Worm (Caenorhabditis elegans): Measurements from ENCODE around the gene F19G12.3.

F19G12.3 gene

ce11 chrX:1445696-1446095 lies 21.1 kb downstream of the F19G12.3 start (continued):
- TF ChIP-seq ces-1 (GFP tag; optimal IDR thresholded peaks at IDR 0.05) (no peak), unc-130 (tag; optimal IDR thresholded peaks at IDR 0.05) (no peak), nhr-85 (tag) (peak; percentile 75), ztf-4 (tag; optimal IDR thresholded peaks at IDR 0.05) (peak; percentile 25), nhr-76 (tag; optimal IDR thresholded peaks at IDR 0.05) (no peak), nhr-19 (GFP tag; conservative IDR thresholded peaks at IDR 0.05) (peak; percentile 33; the same call in 1 of the 2 replicates), lin-35 (GFP tag; optimal IDR thresholded peaks at IDR 0.05) (no peak), Y116A8C.19 (tag; optimal IDR thresholded peaks at IDR 0.05; ENCODE audit: borderline replicate concordance) (no peak), snu-23 (GFP tag; optimal IDR thresholded peaks at IDR 0.05) (peak; percentile 12), unc-98 (GFP tag; IDR thresholded peaks at IDR 0.05) (no peak), mep-1 (tag; optimal IDR thresholded peaks at IDR 0.05) (no peak), nhr-11 (tag; optimal IDR thresholded peaks at IDR 0.05) (no peak), sup-37 (GFP tag; optimal IDR thresholded peaks at IDR 0.05) (no peak), ceh-8 (GFP tag; optimal IDR thresholded peaks at IDR 0.05) (no peak), ceh-82 (tag; optimal IDR thresholded peaks at IDR 0.05) (no peak)

ce11 chrX:1446593-1447141 lies 22.1 kb downstream of the F19G12.3 start, which contains the start of gene zfp-3:
TSS of gene zfp-3 (minus strand) at chrX:1446643.
- TF ChIP-seq pag-3 (tag; optimal IDR thresholded peaks at IDR 0.05; ENCODE audit: borderline replicate concordance, insufficient read depth) = no peak
- no peak for TF ChIP-seq nhr-28 (tag; optimal IDR thresholded peaks at IDR 0.05)
- peak; percentile 3 for TF ChIP-seq hlh-4 (tag; optimal IDR thresholded peaks at IDR 0.05)
- TF ChIP-seq nhr-77 (tag; optimal IDR thresholded peaks at IDR 0.05) = peak; percentile 95
- TF ChIP-seq ceh-8 (GFP tag; optimal IDR thresholded peaks at IDR 0.05) = peak; percentile 88
- TF ChIP-seq sox-4 (tag; optimal IDR thresholded peaks at IDR 0.05) = peak; percentile 85
- TF ChIP-seq snpc-4 (tag; optimal IDR thresholded peaks at IDR 0.05) = peak; percentile 84
- peak; percentile 72 to 77 (median 73) for TF ChIP-seq dpl-1 (GFP tag; optimal IDR thresholded peaks at IDR 0.05)
- peak; percentile 95 for TF ChIP-seq dsc-1 (tag; optimal IDR thresholded peaks at IDR 0.05)
- TF ChIP-seq hlh-17 (GFP tag; optimal IDR thresholded peaks at IDR 0.05; ENCODE audit: borderline replicate concordance) = no peak
- no peak for TF ChIP-seq ets-5 (GFP tag; IDR thresholded peaks at IDR 0.05)
- no peak for TF ChIP-seq sptf-1 (tag; optimal IDR thresholded peaks at IDR 0.05)
- TF ChIP-seq mep-1 (tag; optimal IDR thresholded peaks at IDR 0.05) = peak; percentile 95
- peak; percentile 97 for TF ChIP-seq nhr-85 (tag)
- peak; percentile 87 to 98 for TF ChIP-seq mdl-1 (tag; optimal IDR thresholded peaks at IDR 0.05)
- peak; percentile 97 for TF ChIP-seq ztf-4 (tag; optimal IDR thresholded peaks at IDR 0.05)
- peak; percentile 98 for TF ChIP-seq swsn-7 (tag; optimal IDR thresholded peaks at IDR 0.05)
- TF ChIP-seq lir-3 (tag; optimal IDR thresholded peaks at IDR 0.05; ENCODE audit: poor library complexity) = peak; percentile 89
- TF ChIP-seq C04F5.9 (tag; optimal IDR thresholded peaks at IDR 0.05) = peak; percentile 72
- peak; percentile 89 to 93 for TF ChIP-seq lsy-2 (tag; optimal IDR thresholded peaks at IDR 0.05)
- TF ChIP-seq C16A3.4 (tag; optimal IDR thresholded peaks at IDR 0.05) = peak; percentile 92
- peak; percentile 98 for TF ChIP-seq fkh-8 (tag; optimal IDR thresholded peaks at IDR 0.05)
- TF ChIP-seq C34B4.2 (tag; optimal IDR thresholded peaks at IDR 0.05) = no peak
- no peak for TF ChIP-seq unc-30 (tag; optimal IDR thresholded peaks at IDR 0.05)
- TF ChIP-seq grh-1 (GFP tag; IDR thresholded peaks at IDR 0.05) = peak; percentile 91
- TF ChIP-seq rnt-1 (tag; optimal IDR thresholded peaks at IDR 0.05) = peak; percentile 95
- TF ChIP-seq pax-3 (tag; optimal IDR thresholded peaks at IDR 0.05) = peak; percentile 92
- peak; percentile 78 for TF ChIP-seq mef-2 (tag; optimal IDR thresholded peaks at IDR 0.05)
- TF ChIP-seq efl-3 (GFP tag; optimal IDR thresholded peaks at IDR 0.05) = no peak
- TF ChIP-seq zag-1 (tag; optimal IDR thresholded peaks at IDR 0.05) = peak; percentile 42
- peak; percentile 96 for TF ChIP-seq F16B12.6 (tag; optimal IDR thresholded peaks at IDR 0.05)
- peak; percentile 98 for TF ChIP-seq tbx-2 (tag; optimal IDR thresholded peaks at IDR 0.05)
- peak; percentile 96 for TF ChIP-seq xbp-1 (tag; optimal IDR thresholded peaks at IDR 0.05)
- peak; percentile 89 for TF ChIP-seq zip-4 (GFP tag; optimal IDR thresholded peaks at IDR 0.05)
- TF ChIP-seq alr-1 (tag; optimal IDR thresholded peaks at IDR 0.05; ENCODE audit: borderline replicate concordance) = no peak
- TF ChIP-seq lin-35 (GFP tag; optimal IDR thresholded peaks at IDR 0.05) = peak; percentile 86 to 90
- TF ChIP-seq irx-1 (tag; optimal IDR thresholded peaks at IDR 0.05) = peak; percentile 88
- peak; percentile 89 for TF ChIP-seq aly-2 (tag; optimal IDR thresholded peaks at IDR 0.05)
- TF ChIP-seq nhr-76 (tag; optimal IDR thresholded peaks at IDR 0.05) = no peak
- TF ChIP-seq lin-13 (GFP tag; optimal IDR thresholded peaks at IDR 0.05) = peak; percentile 93
- peak; percentile 94 for TF ChIP-seq nhr-19 (GFP tag; conservative IDR thresholded peaks at IDR 0.05)
- peak; percentile 5 for TF ChIP-seq nhr-12 (tag; optimal IDR thresholded peaks at IDR 0.05)

All from whole organism, L1 larva.